Fruit fly (Drosophila melanogaster) Kc167 (cell line): Measurements from ENCODE around the gene CG43255.

Source experiments
- Myc ChIP-seq: fragments of >200 bp; optimal IDR thresholded peaks from 2 replicates; lab custom pipeline; 2017; ENCODE audit warnings: missing external identifiers
- h ChIP-seq: fragments of >200 bp; optimal IDR thresholded peaks from 3 replicates; lab custom pipeline; 2018; ENCODE audit warnings: missing external identifiers
- insv ChIP-seq: fragments of >200 bp; optimal IDR thresholded peaks from 3 replicates; lab custom pipeline; 2018; ENCODE audit warnings: missing external identifiers
- psq ChIP-seq: fragments of >200 bp; optimal IDR thresholded peaks from 2 replicates; lab custom pipeline; 2017; ENCODE audit warnings: missing external identifiers
- ttk ChIP-seq: sonication (Bioruptor generic); optimal IDR thresholded peaks from 2 replicates; lab custom pipeline; 2017; ENCODE audit warnings: missing external identifiers

DNA sequence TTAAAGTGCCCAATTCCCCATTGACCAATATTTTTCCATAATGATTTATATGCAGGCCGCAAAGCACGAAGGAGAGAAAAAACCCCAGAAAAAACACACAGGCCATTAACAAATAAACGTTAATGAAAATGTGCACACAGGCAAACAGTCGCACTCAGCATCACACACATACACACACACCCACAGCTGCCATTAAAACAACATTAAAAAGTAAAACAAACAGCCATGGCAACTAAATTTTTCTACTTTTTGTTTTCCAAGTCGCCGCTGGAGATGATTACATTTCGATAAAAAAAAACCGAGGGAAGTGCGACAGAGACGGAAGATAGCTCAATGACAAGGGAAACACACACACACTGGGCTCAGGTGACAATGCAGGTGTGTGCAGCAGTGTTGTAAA, 36.4 kb upstream of the CG43255 start:
- TF ChIP-seq h (lab: Kevin White, UChicago): no peak
- no peak for TF ChIP-seq insv (lab: Kevin White, UChicago)
- TF ChIP-seq ttk (lab: Kevin White, UChicago): no peak
- TF ChIP-seq psq (lab: Kevin White, UChicago): no peak
- no peak for TF ChIP-seq Myc (lab: Kevin White, UChicago)
